Worm (Caenorhabditis elegans) whole organism, young adult: ENCODE data around the gene mog-2.

Experiments used
- T07F8.4 ChIP-seq: sonication (generic microtip); optimal IDR thresholded peaks from 2 replicates; lab custom pipeline; 2016; ENCODE audit warnings: mild to moderate bottlenecking, missing genetic modification characterization, moderate library complexity, missing compliant biosample characterization
- Y79H2A.3 ChIP-seq: fragments of 200-800 bp; sonication (Bioruptor generic); conservative IDR thresholded peaks from 2 replicates; pipeline ENCODE4 v1.3.6; 2022; ENCODE audit warnings: missing genetic modification reagents, missing genetic modification characterization, missing compliant biosample characterization
- ama-1 ChIP-seq, 3 experiments: fragments of 150-350 bp in 1 of 3; sonication (generic microtip) in 2 of 3; optimal IDR thresholded peaks; 2 replicates each; lab custom pipeline; 2014 to 2018; ENCODE audit warnings: missing biosample characterization in 2 of 3, missing genetic modification characterization in 2 of 3, missing genetic modification reagents in 2 of 3
- athp-1 ChIP-seq: sonication (generic microtip); optimal IDR thresholded peaks from 2 replicates; lab custom pipeline; 2017; ENCODE audit warnings: mild to moderate bottlenecking, missing genetic modification characterization, missing compliant biosample characterization
- attf-3 ChIP-seq: fragments of 200-800 bp; sonication (Bioruptor generic); conservative IDR thresholded peaks from 2 replicates; pipeline ENCODE4 v1.3.6; 2022; ENCODE audit warnings: missing genetic modification reagents, missing genetic modification characterization, missing compliant biosample characterization
- fkh-3 ChIP-seq: sonication (generic microtip); optimal IDR thresholded peaks from 2 replicates; lab custom pipeline; 2016; ENCODE audit warnings: mild to moderate bottlenecking, missing genetic modification characterization, missing compliant biosample characterization
- hmg-20 ChIP-seq: fragments of 200-800 bp; sonication (Bioruptor generic); IDR thresholded peaks from 2 replicates; pipeline ENCODE4 v1.3.6; 2022; ENCODE audit warnings: missing genetic modification reagents, missing genetic modification characterization, missing compliant biosample characterization
- lsy-27 ChIP-seq: sonication (generic microtip); optimal IDR thresholded peaks from 2 replicates; lab custom pipeline; 2017; ENCODE audit warnings: missing genetic modification characterization, mild to moderate bottlenecking, missing compliant biosample characterization, antibody characterized with exemption, missing genotype, borderline replicate concordance; ENCODE audit not compliant: insufficient read depth
- madf-8 ChIP-seq: fragments of 200-800 bp; sonication (Bioruptor generic); conservative IDR thresholded peaks from 2 replicates; pipeline ENCODE4 v1.3.6; 2022; ENCODE audit warnings: missing genetic modification reagents, missing genetic modification characterization, missing compliant biosample characterization
- tbx-9 ChIP-seq: sonication (generic microtip); optimal IDR thresholded peaks from 2 replicates; lab custom pipeline; 2016; ENCODE audit warnings: borderline replicate concordance, missing genetic modification characterization, inconsistent platforms, missing compliant biosample characterization
- unc-130 ChIP-seq: sonication (generic microtip); optimal IDR thresholded peaks from 2 replicates; lab custom pipeline; 2016; ENCODE audit warnings: missing genetic modification reagents, missing genetic modification characterization, missing compliant biosample characterization

DNA sequence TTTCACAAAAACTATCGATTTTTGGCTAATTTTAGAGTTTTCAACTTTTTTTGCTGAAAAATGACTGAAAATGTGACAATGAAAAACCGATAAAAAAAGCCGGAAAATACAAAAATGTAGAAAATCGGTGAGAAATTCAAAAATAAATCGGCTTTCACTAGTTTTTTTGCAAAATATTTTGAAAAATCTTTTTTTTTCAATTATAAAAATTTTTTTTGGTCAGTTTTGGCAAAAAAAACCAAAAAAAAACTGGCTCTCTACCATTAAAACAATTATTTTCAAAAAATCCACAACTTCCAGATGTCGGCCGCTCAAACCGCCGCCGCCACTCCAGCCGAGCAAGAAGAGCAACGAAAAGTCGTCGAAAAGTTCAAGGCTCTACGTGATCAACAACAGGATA lies 2.3 kb downstream of the mog-2 start, which contains the start of gene pfd-2:
- TF ChIP-seq ama-1 (optimal IDR thresholded peaks at IDR 0.05; lab: Kevin White, UChicago) = no peak
- TF ChIP-seq ama-1 (GFP tag; optimal IDR thresholded peaks at IDR 0.05; lab: Kevin White, UChicago) = no peak
- no peak for TF ChIP-seq attf-3 (GFP tag; lab: Robert Waterston, UW)
- TF ChIP-seq T07F8.4 (tag; lab: Kevin White, UChicago) = no peak
- no peak for TF ChIP-seq athp-1 (tag; lab: Kevin White, UChicago)
- TF ChIP-seq lsy-27 = no peak
- TF ChIP-seq tbx-9 = no peak
- no peak for TF ChIP-seq fkh-3 (tag; lab: Kevin White, UChicago)
- TF ChIP-seq madf-8 (GFP tag; lab: Robert Waterston, UW) = no peak
- TF ChIP-seq unc-130 (GFP tag; lab: Kevin White, UChicago) = no peak
- TF ChIP-seq Y79H2A.3 = no peak
- no peak for TF ChIP-seq hmg-20 (GFP tag; lab: Robert Waterston, UW)
